Worm (Caenorhabditis elegans): ENCODE data around the gene vps-33.2.

vps-33.2 gene

DNA sequence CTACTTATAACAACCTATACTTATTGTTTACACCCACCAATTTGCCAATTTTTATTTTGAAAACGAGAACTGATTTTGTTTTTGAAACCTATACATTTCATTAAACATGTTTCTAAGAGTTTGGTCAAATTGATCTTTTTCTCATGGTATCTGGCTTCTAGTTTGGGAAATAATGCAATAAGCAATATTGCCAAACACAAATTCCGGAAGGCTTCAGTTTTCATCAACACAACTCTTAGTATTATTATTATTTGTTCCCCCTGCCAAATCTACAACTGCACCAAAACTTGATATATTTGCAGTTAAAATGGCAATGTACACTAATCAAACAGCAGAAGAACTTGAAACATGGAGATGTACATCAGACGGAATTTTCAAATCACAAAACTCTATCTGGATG, 32.3 kb upstream of the vps-33.2 start, which contains the start of gene sra-27:
TSS of gene sra-27 (plus strand) at position 301 of the 400 bp plus-strand sequence.
- TF ChIP-seq fkh-3 (tag; optimal IDR thresholded peaks at IDR 0.05) (no peak), repo-1 (tag; optimal IDR thresholded peaks at IDR 0.05) (no peak), ztf-3 (GFP tag; optimal IDR thresholded peaks at IDR 0.05) (no peak), rec-8 (tag; optimal IDR thresholded peaks at IDR 0.05) (no peak), lin-26 (GFP tag; IDR thresholded peaks at IDR 0.05) (no peak), F49E8.2 (tag; optimal IDR thresholded peaks at IDR 0.05; ENCODE audit: insufficient read depth) (no peak)

DNA sequence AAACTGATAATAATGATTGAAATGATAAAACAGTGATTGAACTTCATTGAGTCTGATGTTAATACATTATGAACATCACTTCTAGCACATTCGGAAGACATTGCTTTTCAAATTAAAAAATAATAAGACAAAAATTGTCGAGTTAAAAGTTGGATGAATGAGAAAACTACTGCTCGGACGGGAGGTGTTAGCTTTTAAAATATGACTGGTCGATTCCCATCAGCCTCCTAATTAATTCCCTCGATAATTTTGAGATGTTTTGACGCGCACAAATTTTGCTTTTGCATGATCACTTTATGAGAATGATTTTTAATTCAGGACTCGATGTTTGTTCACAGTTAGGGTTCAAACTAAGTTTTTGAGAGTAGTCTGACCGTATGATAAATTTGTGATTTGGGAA, 27.3 kb upstream of the vps-33.2 start, which contains the start of gene sra-28:
TSS of gene sra-28 (minus strand) at position 101 of the 400 bp plus-strand sequence.
- TF ChIP-seq K12H6.12 (tag; optimal IDR thresholded peaks at IDR 0.05) = no peak
- no peak for TF ChIP-seq sea-2 (GFP tag; IDR thresholded peaks at IDR 0.05)
- no peak for TF ChIP-seq rec-8 (tag; optimal IDR thresholded peaks at IDR 0.05)

DNA sequence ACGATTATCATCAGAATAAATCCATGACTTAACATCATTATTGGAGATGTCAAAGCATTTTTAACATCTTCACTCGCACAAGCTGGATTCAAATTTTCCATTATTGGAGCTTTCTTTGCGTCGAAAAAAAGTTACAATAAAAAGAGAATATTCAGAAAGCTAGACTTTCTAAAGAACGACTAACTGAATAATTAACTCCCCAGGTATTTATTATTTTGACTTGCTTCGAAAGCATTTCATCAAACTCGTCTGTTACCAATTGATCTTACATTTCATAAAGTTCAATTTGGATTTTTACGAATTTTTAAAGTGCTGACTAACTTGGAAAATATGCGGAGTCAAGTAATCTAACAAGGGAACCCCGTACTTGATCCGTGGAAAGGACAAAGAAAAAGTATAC, 25.4 kb upstream of the vps-33.2 start, which contains the start of gene sra-29:
TSS of gene sra-29 (minus strand) at position 101 of the 400 bp plus-strand sequence.
- TF ChIP-seq zfh-2 (GFP tag; conservative IDR thresholded peaks at IDR 0.05) (no peak), efl-1 (GFP tag; optimal IDR thresholded peaks at IDR 0.05) (no peak), mxl-1 (tag; optimal IDR thresholded peaks at IDR 0.05) (no peak), aptf-3 (GFP tag; IDR thresholded peaks at IDR 0.05) (no peak), somi-1 (GFP tag; optimal IDR thresholded peaks at IDR 0.05) (no peak), F33H1.4 (GFP tag; IDR thresholded peaks at IDR 0.05) (no peak), nhr-80 (tag; optimal IDR thresholded peaks at IDR 0.05) (no peak), gei-17 (GFP tag; optimal IDR thresholded peaks at IDR 0.05) (no peak), Y67H2A.10 (GFP tag; conservative IDR thresholded peaks at IDR 0.05) (no peak), F57C9.4 (tag; optimal IDR thresholded peaks at IDR 0.05) (no peak)

DNA sequence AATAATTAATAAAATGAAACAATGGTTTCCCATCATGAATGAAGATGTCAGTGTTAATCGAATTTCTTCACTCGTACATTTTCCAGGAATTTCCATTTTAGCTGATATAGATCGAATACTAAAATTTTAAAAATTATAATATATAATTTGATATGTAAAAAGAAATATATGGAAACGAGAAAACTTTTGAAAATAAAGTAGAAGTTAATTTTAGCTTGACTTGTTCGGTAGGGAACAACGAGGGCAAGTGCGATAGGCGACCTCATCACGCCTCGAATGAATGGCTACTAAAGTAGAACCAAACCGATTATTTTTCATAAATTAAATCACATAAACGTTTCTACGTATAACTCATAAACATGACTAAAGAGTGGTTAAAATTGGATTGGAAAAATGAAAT, 22.6 kb upstream of the vps-33.2 start, which contains the start of gene sra-31:
TSS of gene sra-31 (minus strand) at position 101 of the 400 bp plus-strand sequence.
- no peak for TF ChIP-seq tbx-9 (tag; optimal IDR thresholded peaks at IDR 0.05; ENCODE audit: borderline replicate concordance)
- no peak for TF ChIP-seq hsf-1 (GFP tag; IDR thresholded peaks at IDR 0.05)
- TF ChIP-seq ceh-27 (GFP tag; optimal IDR thresholded peaks at IDR 0.05) = no peak
- no peak for TF ChIP-seq akir-1 (GFP tag; optimal IDR thresholded peaks at IDR 0.05)
- no peak for TF ChIP-seq ceh-40 (GFP tag; IDR thresholded peaks at IDR 0.05)

DNA sequence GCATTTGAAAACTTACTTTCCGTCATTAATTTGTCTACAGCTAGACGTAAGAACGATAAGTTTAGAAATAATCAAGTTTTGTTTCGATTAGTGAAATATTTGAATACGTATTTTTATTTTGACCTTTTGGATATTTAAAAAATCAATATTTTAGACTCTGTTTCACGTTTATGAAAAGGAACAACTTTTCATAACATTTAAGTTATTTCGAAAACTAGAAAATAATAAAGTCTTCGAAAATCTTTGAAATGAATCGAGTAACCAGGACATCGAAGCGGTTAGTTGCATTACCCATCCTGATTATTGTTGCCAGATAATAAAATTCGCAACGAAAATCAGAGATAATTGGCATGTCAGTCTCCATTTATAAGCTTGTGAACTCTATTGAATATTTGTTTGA, 19.8 kb upstream of the vps-33.2 start, which contains the start of gene C56C10.6:
TSS of gene C56C10.6 (minus strand) at position 101 of the 400 bp plus-strand sequence.
- TF ChIP-seq lin-54 (GFP tag; optimal IDR thresholded peaks at IDR 0.05) = no peak
- TF ChIP-seq nhr-179 (tag; optimal IDR thresholded peaks at IDR 0.05) = no peak
- no peak for TF ChIP-seq pbrm-1 (GFP tag; IDR thresholded peaks at IDR 0.05)
- no peak for TF ChIP-seq nhr-120 (GFP tag; IDR thresholded peaks at IDR 0.05)
- no peak for TF ChIP-seq nhr-90 (tag; optimal IDR thresholded peaks at IDR 0.05)
- no peak for TF ChIP-seq attf-5 (GFP tag; optimal IDR thresholded peaks at IDR 0.05)
- no peak for TF ChIP-seq nhr-80 (tag; optimal IDR thresholded peaks at IDR 0.05)
- no peak for TF ChIP-seq somi-1 (GFP tag; optimal IDR thresholded peaks at IDR 0.05)
- TF ChIP-seq egl-44 (GFP tag; IDR thresholded peaks at IDR 0.05) = no peak
- TF ChIP-seq hlh-26 (GFP tag; conservative IDR thresholded peaks at IDR 0.05) = no peak
- TF ChIP-seq lin-26 (GFP tag; IDR thresholded peaks at IDR 0.05) = no peak
- no peak for TF ChIP-seq hlh-12 (tag; optimal IDR thresholded peaks at IDR 0.05)
- TF ChIP-seq K12H6.12 (tag; optimal IDR thresholded peaks at IDR 0.05) = no peak
- TF ChIP-seq lag-1 (GFP tag; IDR thresholded peaks at IDR 0.05) = no peak
- TF ChIP-seq nfya-2 (GFP tag; IDR thresholded peaks at IDR 0.05) = no peak

Data from whole organism, young adult.